Worm (Caenorhabditis elegans): ENCODE results near the gene F07D3.3.

- TF ChIP-seq ceh-31 (tag; optimal IDR thresholded peaks at IDR 0.05) (no peak), ceh-9 (tag; optimal IDR thresholded peaks at IDR 0.05) (no peak), pag-3 (tag; optimal IDR thresholded peaks at IDR 0.05; ENCODE audit: borderline replicate concordance) (no peak)
These were observed 21.5 kb downstream of the F07D3.3 start for ce11 chrV:9441046-9441445.

Data from whole organism, late embryonic.